Worm (Caenorhabditis elegans) whole organism, L4 larva: Measurements from ENCODE around the gene ham-1.

Experiments used
- F26F4.8 ChIP-seq: fragments of 200-800 bp; sonication (Bioruptor generic); conservative IDR thresholded peaks from 2 replicates; pipeline ENCODE4 v1.3.6; 2022; ENCODE audit warnings: missing genetic modification characterization, missing compliant biosample characterization
- R02D3.7 ChIP-seq: fragments of 150-350 bp; sonication (generic microtip); optimal IDR thresholded peaks from 3 replicates; lab custom pipeline; 2014; ENCODE audit warnings: missing biosample characterization, missing genetic modification characterization
- T26A8.4 ChIP-seq: fragments of 200-800 bp; sonication (Bioruptor generic); IDR thresholded peaks from 2 replicates; pipeline ENCODE4 v1.3.6; 2022; ENCODE audit warnings: missing genetic modification characterization, missing compliant biosample characterization
- Y5F2A.4 ChIP-seq: fragments of 200-800 bp; sonication (Bioruptor generic); optimal IDR thresholded peaks from 2 replicates; lab custom pipeline; 2018; ENCODE audit warnings: mild to moderate bottlenecking, missing genetic modification characterization, missing compliant biosample characterization
- ZK337.2 ChIP-seq: fragments of 200-800 bp; sonication (Bioruptor generic); IDR thresholded peaks from 2 replicates; pipeline ENCODE4 v1.3.6; 2022; ENCODE audit warnings: missing genetic modification reagents, missing genetic modification characterization, missing compliant biosample characterization
- aly-2 ChIP-seq: sonication (generic microtip); optimal IDR thresholded peaks from 2 replicates; lab custom pipeline; 2018; ENCODE audit warnings: missing biosample characterization, missing genetic modification characterization
- ceh-20 ChIP-seq: fragments of 200-800 bp; sonication (Bioruptor generic); IDR thresholded peaks from 2 replicates; pipeline ENCODE4 v1.3.6; 2022; ENCODE audit warnings: missing genetic modification reagents, missing genetic modification characterization, missing compliant biosample characterization
- ceh-28 ChIP-seq: fragments of 150-350 bp; optimal IDR thresholded peaks from 2 replicates; lab custom pipeline; 2014; ENCODE audit warnings: missing biosample characterization, missing genetic modification reagents, missing genetic modification characterization
- ceh-32 ChIP-seq: sonication (generic microtip); optimal IDR thresholded peaks from 2 replicates; lab custom pipeline; 2016; ENCODE audit warnings: mild to moderate bottlenecking, missing genetic modification characterization, missing compliant biosample characterization; ENCODE audit not compliant: poor library complexity
- ceh-44 ChIP-seq: fragments of 200-800 bp; sonication (Bioruptor generic); IDR thresholded peaks from 2 replicates; pipeline ENCODE4 v1.3.6; 2022; ENCODE audit warnings: missing genetic modification reagents, missing genetic modification characterization, missing compliant biosample characterization
- ceh-62 ChIP-seq: sonication (generic microtip); optimal IDR thresholded peaks from 2 replicates; lab custom pipeline; 2017; ENCODE audit warnings: missing biosample characterization, missing genetic modification characterization
- dmd-8 ChIP-seq: fragments of 200-800 bp; sonication (Bioruptor generic); IDR thresholded peaks from 2 replicates; pipeline ENCODE4 v1.3.6; 2022; ENCODE audit warnings: missing genetic modification characterization, missing compliant biosample characterization
- dmd-9 ChIP-seq: fragments of 200-800 bp; sonication (Bioruptor generic); IDR thresholded peaks from 2 replicates; pipeline ENCODE4 v1.3.6; 2022; ENCODE audit warnings: missing genetic modification reagents, missing genetic modification characterization, missing compliant biosample characterization
- dpl-1 ChIP-seq: fragments of 150-350 bp; optimal IDR thresholded peaks from 2 replicates; lab custom pipeline; 2014; ENCODE audit warnings: missing biosample characterization, missing genetic modification reagents, missing genetic modification characterization
- dve-1 ChIP-seq: sonication (generic microtip); optimal IDR thresholded peaks from 2 replicates; lab custom pipeline; 2017; ENCODE audit warnings: antibody characterized with exemption, mild to moderate bottlenecking, missing genetic modification characterization, missing compliant biosample characterization; ENCODE audit not compliant: insufficient read depth
- egl-27 ChIP-seq: sonication (generic microtip); optimal IDR thresholded peaks from 3 replicates; lab custom pipeline; 2017; ENCODE audit warnings: missing biosample characterization, missing genetic modification reagents, missing genetic modification characterization
- egl-43 ChIP-seq: fragments of 200-800 bp; sonication (Bioruptor generic); IDR thresholded peaks from 2 replicates; pipeline ENCODE4 v1.3.6; 2022; ENCODE audit warnings: missing genetic modification reagents, missing genetic modification characterization, missing compliant biosample characterization
- fkh-10 ChIP-seq: fragments of 150-350 bp; optimal IDR thresholded peaks from 2 replicates; lab custom pipeline; 2014; ENCODE audit warnings: missing biosample characterization, missing genetic modification reagents, missing genetic modification characterization
- gei-8 ChIP-seq: fragments of 200-800 bp; sonication (Bioruptor generic); optimal IDR thresholded peaks from 2 replicates; lab custom pipeline; 2018; ENCODE audit warnings: mild to moderate bottlenecking, missing genetic modification characterization, missing compliant biosample characterization
- hlh-11 ChIP-seq: fragments of 200-800 bp; sonication (Bioruptor generic); optimal IDR thresholded peaks from 2 replicates; lab custom pipeline; 2018; ENCODE audit warnings: mild to moderate bottlenecking, missing genetic modification characterization, missing compliant biosample characterization
- hlh-30 ChIP-seq: sonication (generic microtip); optimal IDR thresholded peaks from 2 replicates; lab custom pipeline; 2017; ENCODE audit warnings: antibody characterized with exemption, mild to moderate bottlenecking, missing genetic modification characterization, missing compliant biosample characterization; ENCODE audit not compliant: insufficient read depth
- hmg-1.1 ChIP-seq: fragments of 200-800 bp; sonication (Bioruptor generic); IDR thresholded peaks from 2 replicates; pipeline ENCODE4 v1.3.6; 2022; ENCODE audit warnings: missing genetic modification reagents, missing genetic modification characterization, missing compliant biosample characterization
- lin-29 ChIP-seq: fragments of 200-800 bp; sonication (Bioruptor generic); IDR thresholded peaks from 2 replicates; pipeline ENCODE4 v1.3.6; 2022; ENCODE audit warnings: missing genetic modification reagents, missing genetic modification characterization, missing compliant biosample characterization
- lin-38 ChIP-seq: fragments of 200-800 bp; sonication (Bioruptor generic); IDR thresholded peaks from 2 replicates; pipeline ENCODE4 v1.3.6; 2022; ENCODE audit warnings: missing genetic modification reagents, missing genetic modification characterization, missing compliant biosample characterization
- lsy-2 ChIP-seq, 2 experiments: fragments of 150-350 bp in 1 of 2; sonication (generic microtip) in 1 of 2; optimal IDR thresholded peaks; 2 replicates each; lab custom pipeline; 2014 to 2017; ENCODE audit warnings: missing biosample characterization in 2 of 2, missing genetic modification characterization in 2 of 2
- madf-5 ChIP-seq, 2 experiments: fragments of 200-800 bp; sonication (Bioruptor generic); IDR thresholded peaks; 2 replicates each; pipeline ENCODE4 v1.3.6; 2022; ENCODE audit warnings: missing compliant biosample characterization in 2 of 2, missing genetic modification characterization in 2 of 2
- mep-1 ChIP-seq: fragments of 150-350 bp; sonication (generic microtip); optimal IDR thresholded peaks from 3 replicates; lab custom pipeline; 2014; ENCODE audit warnings: missing biosample characterization, missing genetic modification characterization
- mes-2 ChIP-seq: sonication (generic microtip); optimal IDR thresholded peaks from 2 replicates; lab custom pipeline; 2016; ENCODE audit warnings: missing genotype, mild to moderate bottlenecking, missing genetic modification characterization, missing compliant biosample characterization; ENCODE audit not compliant: poor library complexity, severe bottlenecking
- mxl-2 ChIP-seq: fragments of 200-800 bp; sonication (Bioruptor generic); conservative IDR thresholded peaks from 2 replicates; pipeline ENCODE4 v1.3.6; 2022; ENCODE audit warnings: missing genetic modification reagents, missing genetic modification characterization, missing compliant biosample characterization
- mxl-3 ChIP-seq: fragments of 200-800 bp; sonication (Bioruptor generic); optimal IDR thresholded peaks from 2 replicates; lab custom pipeline; 2018; ENCODE audit warnings: mild to moderate bottlenecking, missing genetic modification characterization, missing compliant biosample characterization
- nhr-10 ChIP-seq: fragments of 150-350 bp; optimal IDR thresholded peaks from 2 replicates; lab custom pipeline; 2014; ENCODE audit warnings: missing biosample characterization, missing genetic modification characterization
- nhr-102 ChIP-seq: sonication (generic microtip); optimal IDR thresholded peaks from 2 replicates; lab custom pipeline; 2016; ENCODE audit warnings: mild to moderate bottlenecking, missing genetic modification characterization, moderate library complexity, missing compliant biosample characterization
- nhr-237 ChIP-seq: sonication (generic microtip); optimal IDR thresholded peaks from 2 replicates; lab custom pipeline; 2017; ENCODE audit warnings: missing biosample characterization, missing genetic modification characterization
- nhr-28 ChIP-seq: fragments of 150-350 bp; optimal IDR thresholded peaks from 2 replicates; lab custom pipeline; 2014; ENCODE audit warnings: missing biosample characterization, missing genetic modification characterization
- nhr-42 ChIP-seq: fragments of 200-800 bp; sonication (Bioruptor generic); IDR thresholded peaks from 2 replicates; pipeline ENCODE4 v1.3.6; 2022; ENCODE audit warnings: missing genetic modification characterization, missing compliant biosample characterization
- nhr-6 ChIP-seq: fragments of 150-350 bp; optimal IDR thresholded peaks from 2 replicates; lab custom pipeline; 2014; ENCODE audit warnings: missing biosample characterization, missing genetic modification characterization
- pha-4 ChIP-seq, 2 experiments: fragments of 150-350 bp in 1 of 2; fragments of 200-800 bp in 1 of 2; sonication (Bioruptor generic) in 1 of 2; IDR thresholded peaks in 1 of 2; optimal IDR thresholded peaks in 1 of 2; 2 replicates each; pipeline versions ENCODE4 v1.3.6 to Lab custom; 2014 to 2022; ENCODE audit warnings: missing genetic modification characterization in 2 of 2, missing genetic modification reagents in 2 of 2, missing biosample characterization in 1 of 2, missing compliant biosample characterization in 1 of 2
- rbr-2 ChIP-seq: sonication (generic microtip); optimal IDR thresholded peaks from 2 replicates; lab custom pipeline; 2016; ENCODE audit warnings: missing genotype, missing genetic modification characterization, missing compliant biosample characterization
- snpc-1.2 ChIP-seq: fragments of 200-800 bp; sonication (Bioruptor generic); IDR thresholded peaks from 2 replicates; pipeline ENCODE4 v1.3.6; 2022; ENCODE audit warnings: missing genetic modification reagents, missing genetic modification characterization, missing compliant biosample characterization
- tag-97 ChIP-seq: fragments of 200-800 bp; sonication (Bioruptor generic); IDR thresholded peaks from 2 replicates; pipeline ENCODE4 v1.3.6; 2022; ENCODE audit warnings: missing genetic modification characterization, missing compliant biosample characterization
- tra-1 ChIP-seq: fragments of 200-800 bp; sonication (Bioruptor generic); IDR thresholded peaks from 2 replicates; pipeline ENCODE4 v1.3.6; 2022; ENCODE audit warnings: missing genetic modification reagents, missing genetic modification characterization, missing compliant biosample characterization
- zfp-2 ChIP-seq: sonication (generic microtip); optimal IDR thresholded peaks from 2 replicates; lab custom pipeline; 2016; ENCODE audit warnings: mild to moderate bottlenecking, missing genetic modification characterization, missing compliant biosample characterization
- zfp-3 ChIP-seq: fragments of 200-800 bp; sonication (Bioruptor generic); conservative IDR thresholded peaks from 2 replicates; pipeline ENCODE4 v1.3.6; 2022; ENCODE audit warnings: missing genetic modification reagents, missing genetic modification characterization, missing compliant biosample characterization
- ztf-7 ChIP-seq: fragments of 150-350 bp; optimal IDR thresholded peaks from 2 replicates; lab custom pipeline; 2014; ENCODE audit warnings: missing biosample characterization, missing genetic modification characterization

Gene ham-1

ce11 chrIV:12558925-12559450 lies 17.0 kb downstream of the ham-1 start, which contains the start of the genes ZK795.2 and ZK795.3:
Gene ZK795.2 (minus strand): TSS chrIV:12558975.
Gene ZK795.3 (plus strand): TSS chrIV:12559365.
- no peak for TF ChIP-seq aly-2 (tag; lab: Kevin White, UChicago)
- TF ChIP-seq hlh-11 (tag; lab: Kevin White, UChicago), result no peak
- peak; percentile 47 for TF ChIP-seq fkh-10 (GFP tag; lab: Kevin White, UChicago)
- no peak for TF ChIP-seq zfp-3
- no peak for TF ChIP-seq madf-5 (GFP tag; IDR thresholded peaks at IDR 0.05; lab: Robert Waterston, UW)
- no peak for TF ChIP-seq nhr-42 (GFP tag; lab: Robert Waterston, UW)
- peak; percentile 32 for TF ChIP-seq rbr-2 (tag; lab: Kevin White, UChicago)
- no peak for TF ChIP-seq ceh-62 (tag; lab: Kevin White, UChicago)
- no peak for TF ChIP-seq ceh-28
- no peak for TF ChIP-seq nhr-10
- no peak for TF ChIP-seq lin-29 (GFP tag; lab: Robert Waterston, UW)
- TF ChIP-seq ztf-7, result peak; percentile 29
- TF ChIP-seq lsy-2 (tag; optimal IDR thresholded peaks at IDR 0.05; lab: Kevin White, UChicago), result peak in 1 of 2 experiments; percentile 83
- TF ChIP-seq ceh-44, result no peak
- no peak for TF ChIP-seq tag-97 (GFP tag; lab: Robert Waterston, UW)
- TF ChIP-seq mxl-3 (GFP tag; lab: Kevin White, UChicago), result no peak
- TF ChIP-seq ZK337.2 (GFP tag; lab: Robert Waterston, UW), result no peak
- peak; percentile 71 for TF ChIP-seq nhr-6 (tag; lab: Kevin White, UChicago)
- peak; percentile 41 for TF ChIP-seq dve-1 (tag; lab: Kevin White, UChicago)
- 0 out of 2 replicates have a peak, but pooled peaks have one; percentile 17 for TF ChIP-seq hmg-1.1
- peak; percentile 78 for TF ChIP-seq mes-2
- TF ChIP-seq mep-1 (tag; lab: Kevin White, UChicago), result peak; percentile 48
- no peak for TF ChIP-seq dmd-8 (GFP tag; lab: Robert Waterston, UW)
- TF ChIP-seq lin-38, result peak; percentile 64
- peak; percentile 98 for TF ChIP-seq dpl-1
- no peak for TF ChIP-seq T26A8.4
- peak; percentile 19 for TF ChIP-seq nhr-102
- TF ChIP-seq Y5F2A.4 (GFP tag; lab: Kevin White, UChicago), result no peak
- TF ChIP-seq egl-43 (GFP tag; lab: Robert Waterston, UW), result no peak
- peak; percentile 49 for TF ChIP-seq hlh-30 (tag; lab: Kevin White, UChicago)
- no peak for TF ChIP-seq snpc-1.2 (GFP tag; lab: Robert Waterston, UW)
- TF ChIP-seq nhr-28, result peak; percentile 0
- TF ChIP-seq nhr-237 (tag; lab: Kevin White, UChicago), result no peak
- TF ChIP-seq pha-4 (GFP tag; IDR thresholded peaks at IDR 0.05; lab: Robert Waterston, UW), result no peak; the same call in 1 of the 2 replicates
- TF ChIP-seq pha-4 (tag; optimal IDR thresholded peaks at IDR 0.05; lab: Kevin White, UChicago), result peak; percentile 11

ce11 chrIV:12560568-12560967 lies 18.6 kb downstream of the ham-1 start, which contains the start of gene snb-7:
Gene snb-7 (plus strand): TSS chrIV:12560868.
- no peak for TF ChIP-seq F26F4.8 (GFP tag; lab: Robert Waterston, UW)
- no peak for TF ChIP-seq tra-1 (GFP tag; lab: Robert Waterston, UW)
- TF ChIP-seq mes-2, result no peak
- TF ChIP-seq ceh-32 (tag; lab: Kevin White, UChicago), result no peak
- TF ChIP-seq dmd-9 (GFP tag; lab: Robert Waterston, UW), result no peak
- TF ChIP-seq gei-8 (GFP tag; lab: Kevin White, UChicago), result no peak
- no peak for TF ChIP-seq nhr-28
- TF ChIP-seq ceh-20 (GFP tag; lab: Robert Waterston, UW), result no peak
- no peak for TF ChIP-seq zfp-2
- no peak for TF ChIP-seq egl-27 (tag; lab: Kevin White, UChicago)
- TF ChIP-seq fkh-10 (GFP tag; lab: Kevin White, UChicago), result no peak
- TF ChIP-seq mxl-2 (GFP tag; lab: Robert Waterston, UW), result no peak
- no peak for TF ChIP-seq R02D3.7 (tag; lab: Kevin White, UChicago)
- no peak for TF ChIP-seq nhr-42 (GFP tag; lab: Robert Waterston, UW)
- no peak for TF ChIP-seq T26A8.4
- no peak for TF ChIP-seq nhr-10
- no peak for TF ChIP-seq ceh-28
